Worm (Caenorhabditis elegans): ENCODE results near the gene F42C5.5.
"Not testable (repeated sequence)": the region's sequence is repeated elsewhere in the genome, so short reads cannot be mapped to it uniquely, and the experiment has no call there.

Gene F42C5.5

ce11 chrIV:7260587-7260986 is 33.4 kb downstream of the F42C5.5 start, which contains the start of gene C06E4.3:
C06E4.3 (plus strand) TSS chrIV:7260875.
- TF ChIP-seq F13C5.2 (tag; optimal IDR thresholded peaks at IDR 0.05) (no peak), flt-1 (GFP tag; IDR thresholded peaks at IDR 0.05) (no peak), ets-7 (tag; optimal IDR thresholded peaks at IDR 0.05) (no peak), tra-4 (tag; optimal IDR thresholded peaks at IDR 0.05) (no peak)

ce11 chrIV:7258253-7258652 is 35.8 kb downstream of the F42C5.5 start, which contains the start of gene C06E4.6:
C06E4.6 (minus strand) TSS chrIV:7258303.
- TF ChIP-seq ceh-13 (GFP tag; optimal IDR thresholded peaks at IDR 0.05) (no peak), sea-1 (GFP tag; conservative IDR thresholded peaks at IDR 0.05) (no peak), hmg-4 (GFP tag; optimal IDR thresholded peaks at IDR 0.05) (no peak)

- TF ChIP-seq F13C5.2 (tag; optimal IDR thresholded peaks at IDR 0.05); tbx-37 (GFP tag; conservative IDR thresholded peaks at IDR 0.05); aly-1 (tag; optimal IDR thresholded peaks at IDR 0.05): not testable (repeated sequence)
Observed at ce11 chrIV:7254690-7255089, 39.3 kb downstream of the F42C5.5 start, which contains the start of gene C06E4.5. C06E4.5 (plus strand) TSS chrIV:7254990.

- no peak for TF ChIP-seq ets-7 (tag; optimal IDR thresholded peaks at IDR 0.05)
- TF ChIP-seq ama-1 (optimal IDR thresholded peaks at IDR 0.05) = no peak
- TF ChIP-seq hmg-4 (GFP tag; optimal IDR thresholded peaks at IDR 0.05) = no peak
- TF ChIP-seq scrt-1 (GFP tag; IDR thresholded peaks at IDR 0.05) = no peak
- TF ChIP-seq tbx-37 (GFP tag; conservative IDR thresholded peaks at IDR 0.05) = no peak
Observed at ce11 chrIV:7253271-7253670, 40.8 kb downstream of the F42C5.5 start.

- TF ChIP-seq ceh-36 (tag; optimal IDR thresholded peaks at IDR 0.05) = no peak
- no peak for TF ChIP-seq B0310.2 (tag; optimal IDR thresholded peaks at IDR 0.05)
- TF ChIP-seq scrt-1 (GFP tag; IDR thresholded peaks at IDR 0.05) = no peak
- no peak for TF ChIP-seq tra-4 (tag; optimal IDR thresholded peaks at IDR 0.05)
- no peak for TF ChIP-seq ets-7 (tag; optimal IDR thresholded peaks at IDR 0.05)
- TF ChIP-seq hnd-1 (tag; optimal IDR thresholded peaks at IDR 0.05) = no peak
- TF ChIP-seq ceh-13 (GFP tag; optimal IDR thresholded peaks at IDR 0.05) = no peak
- TF ChIP-seq pes-1 (GFP tag; IDR thresholded peaks at IDR 0.05) = no peak
- no peak for TF ChIP-seq flt-1 (GFP tag; IDR thresholded peaks at IDR 0.05)
- no peak for TF ChIP-seq hmbx-1 (tag; optimal IDR thresholded peaks at IDR 0.05)
- TF ChIP-seq sea-1 (GFP tag; conservative IDR thresholded peaks at IDR 0.05) = no peak
- no peak for TF ChIP-seq hmg-4 (GFP tag; optimal IDR thresholded peaks at IDR 0.05)
- no peak for TF ChIP-seq tbx-11 (GFP tag; IDR thresholded peaks at IDR 0.05)
- no peak for TF ChIP-seq F13C5.2 (tag; optimal IDR thresholded peaks at IDR 0.05)
- no peak for TF ChIP-seq ama-1 (optimal IDR thresholded peaks at IDR 0.05)
- TF ChIP-seq aly-1 (tag; optimal IDR thresholded peaks at IDR 0.05) = no peak
- TF ChIP-seq tbx-37 (GFP tag; conservative IDR thresholded peaks at IDR 0.05) = no peak
Observed at ce11 chrIV:7250158-7250557, 43.9 kb downstream of the F42C5.5 start, which contains the start of gene D2024.18. D2024.18 (plus strand) TSS chrIV:7250458.

ce11 chrIV:7247243-7247642 is 46.8 kb downstream of the F42C5.5 start, which contains the start of gene D2024.1:
D2024.1 (plus strand) TSS chrIV:7247543.
- not testable (repeated sequence) for TF ChIP-seq ceh-36 (tag; optimal IDR thresholded peaks at IDR 0.05); hmg-4 (GFP tag; optimal IDR thresholded peaks at IDR 0.05); ets-7 (tag; optimal IDR thresholded peaks at IDR 0.05)

ce11 chrIV:7246553-7246952 is 47.5 kb downstream of the F42C5.5 start, which contains the start of gene col-114:
col-114 (minus strand) TSS chrIV:7246653.
- TF ChIP-seq tra-4 (tag; optimal IDR thresholded peaks at IDR 0.05) = no peak
- TF ChIP-seq ceh-13 (GFP tag; optimal IDR thresholded peaks at IDR 0.05) = no peak
- no peak for TF ChIP-seq tbx-11 (GFP tag; IDR thresholded peaks at IDR 0.05)
- no peak for TF ChIP-seq scrt-1 (GFP tag; IDR thresholded peaks at IDR 0.05)
- TF ChIP-seq hmbx-1 (tag; optimal IDR thresholded peaks at IDR 0.05) = no peak
- no peak for TF ChIP-seq ama-1 (optimal IDR thresholded peaks at IDR 0.05)
- no peak for TF ChIP-seq B0310.2 (tag; optimal IDR thresholded peaks at IDR 0.05)
- no peak for TF ChIP-seq flt-1 (GFP tag; IDR thresholded peaks at IDR 0.05)
- no peak for TF ChIP-seq ceh-36 (tag; optimal IDR thresholded peaks at IDR 0.05)
- TF ChIP-seq F13C5.2 (tag; optimal IDR thresholded peaks at IDR 0.05) = no peak
- TF ChIP-seq tbx-37 (GFP tag; conservative IDR thresholded peaks at IDR 0.05) = no peak
- no peak for TF ChIP-seq aly-1 (tag; optimal IDR thresholded peaks at IDR 0.05)
- no peak for TF ChIP-seq hmg-4 (GFP tag; optimal IDR thresholded peaks at IDR 0.05)
- TF ChIP-seq sea-1 (GFP tag; conservative IDR thresholded peaks at IDR 0.05) = no peak
- TF ChIP-seq ets-7 (tag; optimal IDR thresholded peaks at IDR 0.05) = no peak
- no peak for TF ChIP-seq hnd-1 (tag; optimal IDR thresholded peaks at IDR 0.05)
- no peak for TF ChIP-seq pes-1 (GFP tag; IDR thresholded peaks at IDR 0.05)

- TF ChIP-seq scrt-1 (GFP tag; IDR thresholded peaks at IDR 0.05) (no peak), flt-1 (GFP tag; IDR thresholded peaks at IDR 0.05) (no peak), tra-4 (tag; optimal IDR thresholded peaks at IDR 0.05) (no peak), B0310.2 (tag; optimal IDR thresholded peaks at IDR 0.05) (no peak), ama-1 (optimal IDR thresholded peaks at IDR 0.05) (no peak), hmbx-1 (tag; optimal IDR thresholded peaks at IDR 0.05) (no peak), ceh-13 (GFP tag; optimal IDR thresholded peaks at IDR 0.05) (no peak), aly-1 (tag; optimal IDR thresholded peaks at IDR 0.05) (no peak), sea-1 (GFP tag; conservative IDR thresholded peaks at IDR 0.05) (no peak), F13C5.2 (tag; optimal IDR thresholded peaks at IDR 0.05) (no peak), tbx-37 (GFP tag; conservative IDR thresholded peaks at IDR 0.05) (no peak), hnd-1 (tag; optimal IDR thresholded peaks at IDR 0.05) (no peak), ceh-36 (tag; optimal IDR thresholded peaks at IDR 0.05) (no peak)
Observed at ce11 chrIV:7245592-7245991, 48.4 kb downstream of the F42C5.5 start.
